Fruit fly (Drosophila melanogaster): Measurements from ENCODE around the gene CG11586.

dm6 chr3L:4236097-4236572 lies 26.1 kb downstream of the CG11586 start, which contains the start of gene ImpL2:
- TF ChIP-seq CG8478 (optimal IDR thresholded peaks at IDR 0.05), result no peak
- no peak for TF ChIP-seq CTCF (optimal IDR thresholded peaks at IDR 0.05)
